Worm (Caenorhabditis elegans): Measurements from ENCODE around the gene C46F11.6.

Gene C46F11.6

DNA sequence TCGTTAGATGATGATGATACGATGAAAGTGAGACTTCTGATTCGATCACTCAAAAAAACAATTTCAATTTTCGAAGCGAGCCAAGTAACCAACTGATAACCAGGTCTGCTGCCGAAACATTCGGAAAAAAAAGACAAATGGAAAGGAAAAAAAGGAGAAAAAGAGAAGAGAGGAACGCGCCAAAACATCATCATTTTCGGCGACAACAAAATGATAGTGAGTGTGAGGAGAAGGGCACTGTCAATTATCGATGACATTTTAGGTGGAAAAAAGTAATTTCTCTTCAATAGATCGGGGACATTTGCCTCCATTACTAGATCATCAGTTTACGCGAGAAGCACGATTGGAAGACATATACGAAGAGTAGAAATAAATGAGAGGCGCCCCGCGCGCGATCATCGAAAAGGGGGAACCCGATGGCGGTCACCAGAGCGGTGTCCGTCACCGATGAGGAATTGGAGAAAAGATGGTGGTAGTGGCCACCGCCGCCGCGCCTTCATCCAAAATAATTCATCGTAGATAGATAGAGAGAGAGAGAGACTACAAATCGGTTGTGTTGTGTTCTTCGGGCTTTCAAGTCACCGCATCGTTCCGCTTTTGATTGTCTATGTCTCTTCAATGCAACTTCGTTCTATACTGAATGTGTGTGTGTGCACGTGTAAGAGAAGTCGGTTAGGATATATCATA, 48.9 kb downstream of the C46F11.6 start:
- TF ChIP-seq tbx-11 (GFP tag; IDR thresholded peaks at IDR 0.05) (no peak), scrt-1 (GFP tag; IDR thresholded peaks at IDR 0.05) (no peak), tbx-37 (GFP tag; conservative IDR thresholded peaks at IDR 0.05) (no peak), pes-1 (GFP tag; IDR thresholded peaks at IDR 0.05) (no peak), aly-1 (tag; optimal IDR thresholded peaks at IDR 0.05) (no peak), flt-1 (GFP tag; IDR thresholded peaks at IDR 0.05) (no peak), ceh-13 (GFP tag; optimal IDR thresholded peaks at IDR 0.05) (no peak), hnd-1 (tag; optimal IDR thresholded peaks at IDR 0.05) (no peak), B0310.2 (tag; optimal IDR thresholded peaks at IDR 0.05) (no peak), F13C5.2 (tag; optimal IDR thresholded peaks at IDR 0.05) (no peak), tra-4 (tag; optimal IDR thresholded peaks at IDR 0.05) (no peak), ceh-36 (tag; optimal IDR thresholded peaks at IDR 0.05) (no peak), sea-1 (GFP tag; conservative IDR thresholded peaks at IDR 0.05) (no peak), ama-1 (optimal IDR thresholded peaks at IDR 0.05) (no peak), hmbx-1 (tag; optimal IDR thresholded peaks at IDR 0.05) (no peak), ets-7 (tag; optimal IDR thresholded peaks at IDR 0.05) (no peak)

DNA sequence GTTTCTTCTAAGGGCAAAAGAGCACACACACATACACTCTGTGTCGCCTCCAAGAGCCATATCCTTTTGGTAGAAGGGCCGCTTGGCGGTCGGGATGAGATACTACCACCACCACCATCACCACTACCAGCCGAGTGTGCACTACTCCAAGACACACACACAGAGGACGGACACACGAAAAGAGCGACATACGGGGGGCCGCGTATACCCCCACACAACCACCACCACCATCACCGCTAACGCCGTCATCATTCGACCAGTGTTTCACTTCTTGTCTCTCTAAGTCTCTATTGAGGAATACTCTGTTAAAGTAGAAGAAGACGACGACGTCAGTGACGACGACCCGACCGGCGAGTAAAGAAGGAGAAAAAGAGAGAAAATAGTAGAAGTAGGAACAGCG, 49.6 kb downstream of the C46F11.6 start:
- TF ChIP-seq aly-1 (tag; optimal IDR thresholded peaks at IDR 0.05) (peak; percentile 59), hmg-4 (GFP tag; optimal IDR thresholded peaks at IDR 0.05) (peak; percentile 82), B0310.2 (tag; optimal IDR thresholded peaks at IDR 0.05) (no peak), ceh-36 (tag; optimal IDR thresholded peaks at IDR 0.05) (no peak), F13C5.2 (tag; optimal IDR thresholded peaks at IDR 0.05) (no peak), scrt-1 (GFP tag; IDR thresholded peaks at IDR 0.05) (0 out of 2 replicates have a peak, but pooled peaks have one; percentile 52), tbx-11 (GFP tag; IDR thresholded peaks at IDR 0.05) (no peak), tra-4 (tag; optimal IDR thresholded peaks at IDR 0.05) (no peak), pes-1 (GFP tag; IDR thresholded peaks at IDR 0.05) (peak; percentile 58; the same call in 1 of the 2 replicates), hmbx-1 (tag; optimal IDR thresholded peaks at IDR 0.05) (no peak), sea-1 (GFP tag; conservative IDR thresholded peaks at IDR 0.05) (0 out of 2 replicates have a peak, but pooled peaks have one; percentile 11), ets-7 (tag; optimal IDR thresholded peaks at IDR 0.05) (peak; percentile 7)

- no peak for TF ChIP-seq scrt-1 (GFP tag; IDR thresholded peaks at IDR 0.05)
- no peak for TF ChIP-seq ceh-13 (GFP tag; optimal IDR thresholded peaks at IDR 0.05)
- TF ChIP-seq F13C5.2 (tag; optimal IDR thresholded peaks at IDR 0.05): no peak
- TF ChIP-seq hmbx-1 (tag; optimal IDR thresholded peaks at IDR 0.05): no peak
- no peak for TF ChIP-seq flt-1 (GFP tag; IDR thresholded peaks at IDR 0.05)
- TF ChIP-seq pes-1 (GFP tag; IDR thresholded peaks at IDR 0.05): no peak
- TF ChIP-seq hmg-4 (GFP tag; optimal IDR thresholded peaks at IDR 0.05): no peak
These were observed 50.5 kb downstream of the C46F11.6 start for ce11 chrIII:3619621-3620261.

Data from whole organism, early embryonic.